Worm (Caenorhabditis elegans): ENCODE data around the gene spp-4.

The spp-4 gene

DNA sequence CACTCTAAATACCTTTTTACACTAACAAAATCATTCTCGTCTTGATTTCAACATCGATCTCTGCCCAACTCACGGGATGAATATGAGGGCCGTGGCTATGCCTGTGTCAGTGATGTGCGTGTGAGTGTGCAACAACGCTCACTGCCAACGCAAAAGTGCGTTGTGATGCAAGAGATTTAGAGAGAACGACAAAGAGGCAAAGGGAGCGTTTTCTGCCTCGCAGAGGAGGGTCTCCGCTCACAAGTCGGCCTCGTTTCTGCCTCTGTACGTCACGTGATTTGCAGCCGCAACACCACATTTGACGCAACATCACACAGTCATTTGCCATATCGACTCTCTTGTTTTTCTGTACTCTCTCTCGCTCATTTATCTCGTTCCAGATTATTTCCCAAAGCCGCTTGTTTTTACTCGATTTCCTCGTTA is 15.8 kb upstream of the spp-4 start, which contains the start of gene epg-7 (continued):
- TF ChIP-seq Y48G9A.11 (GFP tag; IDR thresholded peaks at IDR 0.05) (no peak), unc-130 (GFP tag; optimal IDR thresholded peaks at IDR 0.05) (no peak), lin-13 (GFP tag; optimal IDR thresholded peaks at IDR 0.05) (peak; percentile 91), snpc-4 (tag; optimal IDR thresholded peaks at IDR 0.05) (no peak), madf-9 (GFP tag; conservative IDR thresholded peaks at IDR 0.05) (peak; percentile 67), Y105C5A.15 (GFP tag; IDR thresholded peaks at IDR 0.05) (no peak), daf-8 (GFP tag; IDR thresholded peaks at IDR 0.05) (no peak), attf-4 (tag; optimal IDR thresholded peaks at IDR 0.05) (no peak), nhr-10 (tag; optimal IDR thresholded peaks at IDR 0.05) (peak; percentile 37), fkh-10 (GFP tag; optimal IDR thresholded peaks at IDR 0.05) (peak; percentile 95), jun-1 (tag; optimal IDR thresholded peaks at IDR 0.05) (peak; percentile 83), gei-8 (GFP tag; optimal IDR thresholded peaks at IDR 0.05) (peak; percentile 55), lir-3 (tag; optimal IDR thresholded peaks at IDR 0.05) (no peak), ceh-44 (GFP tag; IDR thresholded peaks at IDR 0.05) (0 out of 2 replicates have a peak, but pooled peaks have one; percentile 24), madf-5 (GFP tag; IDR thresholded peaks at IDR 0.05) (0 out of 4 replicates have a peak, but pooled peaks of 1 of the 2 experiments have one; percentile 59), nhr-42 (GFP tag; IDR thresholded peaks at IDR 0.05) (peak; percentile 86), dmd-8 (GFP tag; IDR thresholded peaks at IDR 0.05) (peak; percentile 31; the same call in 1 of the 2 replicates), saeg-2 (GFP tag; IDR thresholded peaks at IDR 0.05) (peak; percentile 79), spr-1 (tag; optimal IDR thresholded peaks at IDR 0.05) (peak; percentile 79), egl-43 (GFP tag; IDR thresholded peaks at IDR 0.05) (peak; percentile 91), zip-2 (tag; optimal IDR thresholded peaks at IDR 0.05) (no peak)

- peak; percentile 1 for TF ChIP-seq nhr-25 (tag; optimal IDR thresholded peaks at IDR 0.05; ENCODE audit: borderline replicate concordance, insufficient read depth)
- TF ChIP-seq dmd-6 (GFP tag; IDR thresholded peaks at IDR 0.05): no peak
Observed at ce11 chrX:7330685-7331196, 12.2 kb upstream of the spp-4 start, which contains the start of gene ttr-30. Gene ttr-30, plus strand, starts transcription at chrX:7330949.

DNA sequence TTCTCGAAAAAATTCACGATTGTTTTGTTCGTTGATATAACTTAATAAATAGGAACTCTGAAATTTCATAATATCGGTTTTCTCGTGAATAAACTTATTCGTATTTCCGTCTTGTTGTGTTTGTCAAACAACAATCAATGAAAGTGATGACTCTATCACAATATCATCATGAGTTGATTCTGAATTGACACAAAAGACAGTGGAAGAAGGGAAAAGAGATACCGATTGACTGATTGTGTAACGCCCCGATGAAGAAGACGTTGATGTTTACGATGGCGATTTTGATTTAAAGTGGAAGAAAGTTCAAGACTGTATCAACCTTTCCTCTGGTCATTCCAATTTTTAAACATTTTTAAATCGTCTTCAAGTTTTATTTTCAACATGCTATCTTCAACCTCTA is 11.0 kb upstream of the spp-4 start, which contains the start of gene ttr-59:
ttr-59 (plus strand) TSS at position 218 of the 400 bp plus-strand sequence.
- TF ChIP-seq nhr-28 (tag; optimal IDR thresholded peaks at IDR 0.05): peak; percentile 5
- TF ChIP-seq dmd-6 (GFP tag; IDR thresholded peaks at IDR 0.05): no peak
- no peak for TF ChIP-seq mxl-2 (GFP tag; conservative IDR thresholded peaks at IDR 0.05)
- TF ChIP-seq hlh-30 (tag; optimal IDR thresholded peaks at IDR 0.05; ENCODE audit: insufficient read depth): peak; percentile 58
- peak; percentile 4 for TF ChIP-seq ama-1 (optimal IDR thresholded peaks at IDR 0.05)
- no peak for TF ChIP-seq lim-7 (GFP tag; IDR thresholded peaks at IDR 0.05)

DNA sequence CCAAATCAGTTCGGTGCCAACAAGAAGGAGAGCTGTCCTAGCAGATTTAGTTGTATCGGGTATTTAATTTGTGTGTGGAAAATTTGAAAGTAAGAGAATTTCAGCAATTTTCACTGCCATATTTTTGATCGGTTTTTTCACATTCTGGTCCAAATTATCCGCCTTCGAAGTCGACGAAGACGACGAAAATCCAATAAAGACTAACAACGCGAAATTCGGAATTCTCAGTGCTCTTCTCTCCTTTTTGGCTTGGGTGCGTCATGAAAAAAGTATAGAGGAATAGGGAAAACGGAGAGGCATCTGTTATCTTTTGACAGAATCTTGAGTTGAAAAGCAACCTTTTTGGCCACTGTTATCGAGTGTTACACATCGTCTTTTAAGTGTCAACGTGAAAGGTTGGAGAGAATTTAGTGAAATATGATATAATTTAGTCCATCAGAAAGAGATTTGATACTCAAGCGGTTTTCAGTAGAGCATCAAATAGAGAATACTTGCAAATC is 9.6 kb upstream of the spp-4 start:
- TF ChIP-seq dmd-6 (GFP tag; IDR thresholded peaks at IDR 0.05) (0 out of 2 replicates have a peak, but pooled peaks have one; percentile 7), unc-62 (GFP tag; optimal IDR thresholded peaks at IDR 0.05 in 1 of 2) (peak in 1 of 2 experiments; percentile 10), unc-62 (tag; optimal IDR thresholded peaks at IDR 0.05) (no peak), nhr-111 (GFP tag; optimal IDR thresholded peaks at IDR 0.05) (no peak), lin-38 (GFP tag; IDR thresholded peaks at IDR 0.05) (no peak)

- TF ChIP-seq unc-39 (tag; optimal IDR thresholded peaks at IDR 0.05) (no peak), nhr-111 (GFP tag; optimal IDR thresholded peaks at IDR 0.05) (no peak), T20F7.1 (GFP tag; optimal IDR thresholded peaks at IDR 0.05) (no peak), daf-19 (GFP tag; conservative IDR thresholded peaks at IDR 0.05) (no peak), dmd-9 (GFP tag; IDR thresholded peaks at IDR 0.05) (no peak), ceh-44 (GFP tag; IDR thresholded peaks at IDR 0.05) (no peak), ZK546.5 (tag; optimal IDR thresholded peaks at IDR 0.05) (no peak), Y75B8A.6 (GFP tag; IDR thresholded peaks at IDR 0.05) (no peak), set-16 (GFP tag; IDR thresholded peaks at IDR 0.05) (peak; percentile 38; the same call in 1 of the 2 replicates), mep-1 (tag; optimal IDR thresholded peaks at IDR 0.05) (peak; percentile 37), spr-1 (tag; optimal IDR thresholded peaks at IDR 0.05) (no peak), nhr-102 (tag; optimal IDR thresholded peaks at IDR 0.05) (no peak), attf-4 (tag; optimal IDR thresholded peaks at IDR 0.05) (no peak), Y105C5A.15 (GFP tag; IDR thresholded peaks at IDR 0.05) (no peak), nhr-28 (tag; optimal IDR thresholded peaks at IDR 0.05) (no peak), lir-3 (tag; optimal IDR thresholded peaks at IDR 0.05) (no peak), ctbp-1 (GFP tag; IDR thresholded peaks at IDR 0.05) (no peak)
Observed at ce11 chrX:7326967-7327651, 8.6 kb upstream of the spp-4 start, which contains the start of gene sng-1. Gene sng-1, plus strand, starts transcription at chrX:7327601.

Measured in whole organism, L4 larva.